Worm (Caenorhabditis elegans) whole organism, L3 larva: ENCODE data around the gene sto-1.

Source experiments
- ama-1 ChIP-seq: fragments of 150-350 bp; optimal IDR thresholded peaks from 2 replicates; lab custom pipeline; 2018
- ceh-82 ChIP-seq: fragments of 150-350 bp; optimal IDR thresholded peaks from 2 replicates; lab custom pipeline; 2014; ENCODE audit warnings: missing biosample characterization, missing genetic modification characterization
- egl-27 ChIP-seq: sonication (generic microtip); optimal IDR thresholded peaks from 4 replicates; lab custom pipeline; 2017; ENCODE audit warnings: missing biosample characterization, missing genetic modification reagents, missing genetic modification characterization
- fkh-10 ChIP-seq: sonication (generic microtip); optimal IDR thresholded peaks from 2 replicates; lab custom pipeline; 2017; ENCODE audit warnings: missing biosample characterization, missing genetic modification reagents, missing genetic modification characterization
- jun-1 ChIP-seq: fragments of 150-350 bp; optimal IDR thresholded peaks from 2 replicates; lab custom pipeline; 2014; ENCODE audit warnings: missing biosample characterization, missing genetic modification reagents, missing genetic modification characterization
- lin-39 ChIP-seq: fragments of 150-350 bp; optimal IDR thresholded peaks from 2 replicates; lab custom pipeline; 2018; ENCODE audit warnings: missing biosample characterization, missing genetic modification reagents, missing genetic modification characterization
- mdl-1 ChIP-seq: fragments of 150-350 bp; optimal IDR thresholded peaks from 2 replicates; lab custom pipeline; 2014; ENCODE audit warnings: missing biosample characterization, missing genetic modification characterization
- nfya-1 ChIP-seq: sonication (generic microtip); optimal IDR thresholded peaks from 2 replicates; lab custom pipeline; 2017; ENCODE audit warnings: missing genetic modification characterization, mild to moderate bottlenecking, missing compliant biosample characterization, antibody characterized with exemption, moderate library complexity; ENCODE audit not compliant: insufficient read depth
- nhr-237 ChIP-seq: fragments of 150-350 bp; optimal IDR thresholded peaks from 2 replicates; lab custom pipeline; 2014; ENCODE audit warnings: missing biosample characterization, missing genetic modification characterization
- nhr-25 ChIP-seq: sonication (generic microtip); optimal IDR thresholded peaks from 2 replicates; lab custom pipeline; 2017; ENCODE audit warnings: missing biosample characterization, missing genetic modification characterization
- tbx-2 ChIP-seq: sonication (generic microtip); optimal IDR thresholded peaks from 2 replicates; lab custom pipeline; 2016; ENCODE audit warnings: mild to moderate bottlenecking, missing genetic modification characterization, missing compliant biosample characterization
- unc-62 ChIP-seq: fragments of 150-350 bp; sonication (generic microtip); optimal IDR thresholded peaks from 4 replicates; lab custom pipeline; 2014; ENCODE audit warnings: missing biosample characterization, missing genetic modification reagents, missing genetic modification characterization
- zag-1 ChIP-seq: fragments of 150-350 bp; optimal IDR thresholded peaks from 2 replicates; lab custom pipeline; 2014; ENCODE audit warnings: missing biosample characterization, missing genetic modification characterization

DNA sequence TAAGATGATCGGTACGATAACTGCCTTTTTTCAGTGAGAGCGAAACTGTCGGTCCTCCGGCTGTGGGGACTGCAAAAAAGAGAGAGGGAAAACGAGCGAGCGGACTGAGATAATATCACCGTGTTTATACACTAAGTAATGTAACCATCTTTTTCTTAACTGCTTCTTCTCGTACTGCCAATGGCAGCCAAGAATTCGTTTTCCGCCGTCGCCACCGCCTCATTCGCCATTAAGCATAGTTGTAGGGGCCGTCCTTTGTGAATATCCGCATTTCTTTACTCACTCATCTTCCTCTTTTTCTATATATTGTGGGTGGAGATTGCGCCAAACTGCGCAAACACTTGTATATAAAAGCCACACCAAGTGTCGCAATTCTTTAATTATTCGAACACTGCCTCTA is 16.1 kb upstream of the sto-1 start, which contains the start of gene col-174:
- TF ChIP-seq egl-27 (tag; lab: Kevin White, UChicago) (no peak), nhr-25 (tag; lab: Kevin White, UChicago) (no peak), tbx-2 (no peak), lin-39 (no peak), ceh-82 (tag; lab: Kevin White, UChicago) (no peak), ama-1 (lab: Kevin White, UChicago) (no peak), mdl-1 (tag; lab: Kevin White, UChicago) (no peak), fkh-10 (GFP tag; lab: Kevin White, UChicago) (no peak), nfya-1 (tag; lab: Kevin White, UChicago) (no peak), nhr-237 (tag; lab: Kevin White, UChicago) (no peak), zag-1 (tag; lab: Kevin White, UChicago) (no peak), unc-62 (no peak), jun-1 (tag; lab: Kevin White, UChicago) (no peak)
